Fruit fly (Drosophila melanogaster): ENCODE measurements around the gene Imp.

DNA sequence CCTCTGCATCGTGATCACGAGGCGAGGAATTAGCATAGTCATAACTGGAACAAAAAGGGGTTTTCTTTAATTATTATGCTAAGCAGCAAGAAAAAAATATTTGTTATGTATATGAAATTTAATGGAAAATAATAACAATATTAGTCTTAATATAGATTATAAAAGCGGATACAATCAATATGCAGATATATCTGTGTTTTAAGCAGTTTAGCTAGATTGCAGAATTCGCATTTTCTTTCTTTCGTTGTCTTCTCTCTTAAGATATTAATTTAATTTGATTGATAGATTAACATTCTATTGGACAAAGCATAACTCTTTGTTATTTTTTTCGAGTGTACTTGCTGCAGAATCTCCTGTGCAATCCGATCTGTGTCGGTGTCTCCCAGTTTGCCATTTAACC is 3.2 kb upstream of the Imp start:
- TF ChIP-seq CG10209 (GFP tag; optimal IDR thresholded peaks at IDR 0.05) (no peak), Camta (GFP tag; optimal IDR thresholded peaks at IDR 0.05) (no peak), h (optimal IDR thresholded peaks at IDR 0.05) (no peak)
